Fruit fly (Drosophila melanogaster) whole organism, embryonic: ENCODE data around the gene Orct2.
A peak's percentile ranks its signal among the peaks of the same experiment; 100 is the strongest.

ENCODE experiments used
- BEAF-32 ChIP-seq: fragments of 200-800 bp; sonication (Bioruptor generic); optimal IDR thresholded peaks from 3 replicates; lab custom pipeline; 2017; ENCODE audit warnings: missing biosample characterization, missing genetic modification characterization, mild to moderate bottlenecking, moderate library complexity, missing genetic modification reagents
- CG10209 ChIP-seq: fragments of 200-800 bp; sonication (Bioruptor generic); optimal IDR thresholded peaks from 3 replicates; lab custom pipeline; 2017; ENCODE audit warnings: missing biosample characterization, mild to moderate bottlenecking, missing genetic modification characterization, missing genetic modification reagents
- CG10565 ChIP-seq: fragments of 200-800 bp; sonication (Bioruptor generic); optimal IDR thresholded peaks from 3 replicates; lab custom pipeline; 2016; ENCODE audit warnings: missing biosample characterization, mild to moderate bottlenecking, missing genetic modification characterization
- CG12744 ChIP-seq: fragments of 200-800 bp; sonication (Bioruptor generic); optimal IDR thresholded peaks from 2 replicates; lab custom pipeline; 2016; ENCODE audit warnings: missing biosample characterization, missing genetic modification characterization
- CG14441 ChIP-seq: fragments of 200-800 bp; sonication (Bioruptor generic); IDR thresholded peaks from 2 replicates; pipeline ENCODE4 v1.3.6; 2022; ENCODE audit warnings: missing biosample characterization, missing genetic modification characterization
- CG14710 ChIP-seq: fragments of 200-800 bp; sonication (Bioruptor generic); optimal IDR thresholded peaks from 3 replicates; lab custom pipeline; 2019; ENCODE audit warnings: missing biosample characterization, mild to moderate bottlenecking, missing genetic modification characterization, moderate library complexity
- CG15696 ChIP-seq: fragments of 200-800 bp; sonication (Bioruptor generic); optimal IDR thresholded peaks from 2 replicates; lab custom pipeline; 2019; ENCODE audit warnings: missing biosample characterization, mild to moderate bottlenecking, missing genetic modification characterization, moderate library complexity
- CG18011 ChIP-seq: fragments of 200-800 bp; sonication (Bioruptor generic); optimal IDR thresholded peaks from 2 replicates; lab custom pipeline; 2017; ENCODE audit warnings: missing biosample characterization, missing genetic modification characterization, mild to moderate bottlenecking, moderate library complexity, missing genotype
- CG2199 ChIP-seq: fragments of 200-800 bp; sonication (Bioruptor generic); IDR thresholded peaks from 3 replicates; pipeline ENCODE4 v1.3.6; 2022; ENCODE audit warnings: missing biosample characterization, missing genetic modification characterization
- CG3065 ChIP-seq: fragments of 200-800 bp; sonication (Bioruptor generic); optimal IDR thresholded peaks from 2 replicates; lab custom pipeline; 2016; ENCODE audit warnings: missing biosample characterization, missing genetic modification characterization
- CG33213 ChIP-seq: fragments of 200-800 bp; sonication (Bioruptor generic); optimal IDR thresholded peaks from 3 replicates; lab custom pipeline; 2016; ENCODE audit warnings: missing biosample characterization, missing genetic modification characterization
- CG33557 ChIP-seq: fragments of 200-800 bp; sonication (Bioruptor generic); optimal IDR thresholded peaks from 2 replicates; lab custom pipeline; 2019; ENCODE audit warnings: missing biosample characterization, mild to moderate bottlenecking, missing genetic modification characterization, moderate library complexity
- CG34422 ChIP-seq: fragments of 200-800 bp; sonication (Bioruptor generic); IDR thresholded peaks from 3 replicates; pipeline ENCODE4 v1.3.6; 2022; ENCODE audit warnings: missing biosample characterization, missing genetic modification characterization
- CG4282 ChIP-seq: fragments of 200-800 bp; sonication (Bioruptor generic); optimal IDR thresholded peaks from 2 replicates; lab custom pipeline; 2016; ENCODE audit warnings: missing biosample characterization, missing genetic modification characterization
- CG43689 ChIP-seq: fragments of 200-800 bp; sonication (Bioruptor generic); IDR thresholded peaks from 2 replicates; pipeline ENCODE4 v1.3.6; 2022; ENCODE audit warnings: missing biosample characterization, missing genetic modification characterization
- CG4424 ChIP-seq: fragments of 200-800 bp; sonication (Bioruptor generic); optimal IDR thresholded peaks from 3 replicates; lab custom pipeline; 2016; ENCODE audit warnings: missing biosample characterization, missing genetic modification characterization
- CG8089 ChIP-seq: fragments of 200-800 bp; sonication (Bioruptor generic); optimal IDR thresholded peaks from 3 replicates; lab custom pipeline; 2016; ENCODE audit warnings: missing biosample characterization, missing genetic modification characterization
- Doc2 ChIP-seq: fragments of 200-800 bp; sonication (Bioruptor generic); IDR thresholded peaks from 2 replicates; pipeline ENCODE4 v1.3.6; 2022; ENCODE audit warnings: missing biosample characterization, missing genetic modification characterization
- E2f2 ChIP-seq: fragments of 200-800 bp; sonication (Bioruptor generic); IDR thresholded peaks from 2 replicates; pipeline ENCODE4 v1.3.6; 2022; ENCODE audit warnings: missing biosample characterization, missing genetic modification characterization
- Ets97D ChIP-seq: fragments of 200-800 bp; sonication (Bioruptor generic); optimal IDR thresholded peaks from 3 replicates; lab custom pipeline; 2016; ENCODE audit warnings: missing biosample characterization, missing genetic modification characterization
- Hand ChIP-seq: fragments of 200-800 bp; sonication (Bioruptor generic); optimal IDR thresholded peaks from 2 replicates; lab custom pipeline; 2017; ENCODE audit warnings: mild to moderate bottlenecking, missing biosample characterization, missing genetic modification reagents, missing genetic modification characterization
- HmgD ChIP-seq: fragments of 200-800 bp; sonication (Bioruptor generic); optimal IDR thresholded peaks from 3 replicates; lab custom pipeline; 2016; ENCODE audit warnings: missing biosample characterization, missing genetic modification characterization
- Kr ChIP-seq: fragments of 200-800 bp; sonication (Bioruptor generic); optimal IDR thresholded peaks from 2 replicates; lab custom pipeline; 2017; ENCODE audit warnings: missing biosample characterization, mild to moderate bottlenecking, missing genetic modification characterization
- Lpt ChIP-seq: fragments of >200 bp; optimal IDR thresholded peaks from 2 replicates; lab custom pipeline; 2018; ENCODE audit warnings: missing biosample characterization, missing genetic modification characterization
- NK7.1 ChIP-seq: fragments of 200-800 bp; sonication (Bioruptor generic); optimal IDR thresholded peaks from 3 replicates; lab custom pipeline; 2016; ENCODE audit warnings: missing biosample characterization, missing genetic modification characterization
- Spps ChIP-seq: fragments of 200-800 bp; sonication (Bioruptor generic); optimal IDR thresholded peaks from 2 replicates; lab custom pipeline; 2018; ENCODE audit warnings: missing biosample characterization, mild to moderate bottlenecking, missing genetic modification characterization
- Sry-β ChIP-seq: fragments of 200-800 bp; sonication (Bioruptor generic); optimal IDR thresholded peaks from 2 replicates; lab custom pipeline; 2018; ENCODE audit warnings: missing biosample characterization, mild to moderate bottlenecking, missing genetic modification characterization, moderate library complexity
- Tbp ChIP-seq: fragments of >200 bp; optimal IDR thresholded peaks from 2 replicates; lab custom pipeline; 2018; ENCODE audit warnings: missing biosample characterization, missing genetic modification characterization
- YL-1 ChIP-seq: fragments of 200-800 bp; sonication (Bioruptor generic); optimal IDR thresholded peaks from 3 replicates; lab custom pipeline; 2017; ENCODE audit warnings: missing biosample characterization, mild to moderate bottlenecking, missing genetic modification characterization
- bigmax ChIP-seq: fragments of 200-800 bp; sonication (Bioruptor generic); optimal IDR thresholded peaks from 2 replicates; lab custom pipeline; 2018; ENCODE audit warnings: missing biosample characterization, mild to moderate bottlenecking, missing genetic modification characterization
- en ChIP-seq: fragments of 200-800 bp; sonication (Bioruptor generic); optimal IDR thresholded peaks from 2 replicates; lab custom pipeline; 2016; ENCODE audit warnings: missing biosample characterization, missing genetic modification characterization
- fd102C ChIP-seq: fragments of 200-800 bp; sonication (Bioruptor generic); optimal IDR thresholded peaks from 2 replicates; lab custom pipeline; 2018; ENCODE audit warnings: missing biosample characterization, mild to moderate bottlenecking, missing genetic modification characterization, moderate library complexity
- fd3F ChIP-seq: fragments of 200-800 bp; sonication (Bioruptor generic); optimal IDR thresholded peaks from 2 replicates; lab custom pipeline; 2018; ENCODE audit warnings: missing biosample characterization, mild to moderate bottlenecking, missing genetic modification characterization, moderate library complexity
- gcm ChIP-seq: fragments of 200-800 bp; sonication (Bioruptor generic); optimal IDR thresholded peaks from 2 replicates; lab custom pipeline; 2019; ENCODE audit warnings: missing biosample characterization, mild to moderate bottlenecking, missing genetic modification characterization, moderate library complexity
- grn ChIP-seq: fragments of 200-800 bp; sonication (Bioruptor generic); optimal IDR thresholded peaks from 3 replicates; lab custom pipeline; 2017; ENCODE audit warnings: missing biosample characterization, missing genetic modification characterization
- hkb ChIP-seq, 2 experiments: fragments of 200-800 bp in 1 of 2; fragments of >200 bp in 1 of 2; sonication (Bioruptor generic) in 1 of 2; IDR thresholded peaks in 1 of 2; optimal IDR thresholded peaks in 1 of 2; 2 replicates each; pipeline versions ENCODE4 v1.3.6 to Lab custom; 2017 to 2022; ENCODE audit warnings: missing biosample characterization in 1 of 2, missing genetic modification characterization in 1 of 2
- ind ChIP-seq: fragments of 200-800 bp; sonication (Bioruptor generic); optimal IDR thresholded peaks from 3 replicates; lab custom pipeline; 2016; ENCODE audit warnings: missing biosample characterization, missing genetic modification characterization
- inv ChIP-seq: fragments of 200-800 bp; sonication (Bioruptor generic); IDR thresholded peaks from 2 replicates; pipeline ENCODE4 v1.3.6; 2022; ENCODE audit warnings: missing biosample characterization, missing genetic modification characterization; ENCODE audit not compliant: partially characterized antibody
- kni ChIP-seq: fragments of 200-800 bp; sonication (Bioruptor generic); optimal IDR thresholded peaks from 3 replicates; lab custom pipeline; 2017; ENCODE audit warnings: mild to moderate bottlenecking, missing biosample characterization, missing genetic modification reagents, missing genetic modification characterization
- nau ChIP-seq: fragments of 200-800 bp; sonication (Bioruptor generic); optimal IDR thresholded peaks from 3 replicates; lab custom pipeline; 2017; ENCODE audit warnings: missing biosample characterization, mild to moderate bottlenecking, missing genetic modification characterization, missing genetic modification reagents
- oc ChIP-seq: fragments of 200-800 bp; sonication (Bioruptor generic); optimal IDR thresholded peaks from 2 replicates; lab custom pipeline; 2018; ENCODE audit warnings: missing biosample characterization, mild to moderate bottlenecking, missing genetic modification characterization, moderate library complexity
- prd ChIP-seq, 3 experiments: fragments of >200 bp in 2 of 3; fragments of 200-800 bp in 1 of 3; sonication (Bioruptor generic) in 1 of 3; optimal IDR thresholded peaks in 2 of 3; IDR thresholded peaks in 1 of 3; 2 replicates in 2 of 3; 3 replicates in 1 of 3; pipeline versions ENCODE4 v1.3.6 to Lab custom; 2017 to 2022; ENCODE audit warnings: missing biosample characterization in 1 of 3, missing genetic modification characterization in 1 of 3
- sc ChIP-seq, 3 experiments: fragments of >200 bp in 2 of 3; fragments of 200-800 bp in 1 of 3; sonication (Bioruptor generic) in 1 of 3; optimal IDR thresholded peaks; 2 replicates in 2 of 3; 3 replicates in 1 of 3; lab custom pipeline; 2017; ENCODE audit warnings: mild to moderate bottlenecking in 1 of 3, missing biosample characterization in 1 of 3, missing genetic modification characterization in 1 of 3, missing genetic modification reagents in 1 of 3
- scrt ChIP-seq: fragments of 200-800 bp; sonication (Bioruptor generic); optimal IDR thresholded peaks from 2 replicates; lab custom pipeline; 2018; ENCODE audit warnings: missing biosample characterization, mild to moderate bottlenecking, missing genetic modification characterization, moderate library complexity
- sr ChIP-seq: fragments of 200-800 bp; sonication (Bioruptor generic); IDR thresholded peaks from 3 replicates; pipeline ENCODE4 v1.3.6; 2022; ENCODE audit warnings: missing biosample characterization, missing genetic modification characterization
- tll ChIP-seq, 2 experiments: fragments of 200-800 bp in 1 of 2; fragments of >200 bp in 1 of 2; sonication (Bioruptor generic) in 1 of 2; optimal IDR thresholded peaks; 2 replicates each; lab custom pipeline; 2017 to 2019; ENCODE audit warnings: missing biosample characterization in 2 of 2, missing genetic modification characterization in 2 of 2, mild to moderate bottlenecking in 1 of 2, moderate library complexity in 1 of 2
- twi ChIP-seq: fragments of 200-800 bp; optimal IDR thresholded peaks from 2 replicates; lab custom pipeline; 2019; ENCODE audit warnings: missing biosample characterization, mild to moderate bottlenecking, missing genetic modification characterization, moderate library complexity
- unpg ChIP-seq: fragments of 200-800 bp; sonication (Bioruptor generic); optimal IDR thresholded peaks from 3 replicates; lab custom pipeline; 2018; ENCODE audit warnings: missing biosample characterization, mild to moderate bottlenecking, missing genetic modification characterization, moderate library complexity
- z ChIP-seq: fragments of 200-800 bp; sonication (Bioruptor generic); IDR thresholded peaks from 3 replicates; pipeline ENCODE4 v1.3.6; 2022; ENCODE audit warnings: missing biosample characterization, missing genetic modification characterization

Gene Orct2

dm6 chr3R:24270034-24270433, 2.8 kb upstream of the Orct2 start (continued):
- TF ChIP-seq inv (no peak), twi (tag; lab: Kevin White, UChicago) (peak; percentile 95), fd3F (GFP tag; lab: Kevin White, UChicago) (no peak), sr (GFP tag; lab: Robert Waterston, UW) (no peak), CG14441 (GFP tag; lab: Robert Waterston, UW) (no peak), unpg (GFP tag; lab: Kevin White, UChicago) (no peak), Hand (GFP tag; lab: Kevin White, UChicago) (no peak), CG43689 (GFP tag; lab: Robert Waterston, UW) (no peak), ind (GFP tag; lab: Kevin White, UChicago) (no peak), E2f2 (GFP tag; lab: Robert Waterston, UW) (no peak), Ets97D (no peak), kni (GFP tag; lab: Kevin White, UChicago) (peak; percentile 73), NK7.1 (no peak), CG33557 (GFP tag; lab: Kevin White, UChicago) (peak; percentile 58), CG2199 (no peak), CG14710 (tag; lab: Kevin White, UChicago) (peak; percentile 2), CG15696 (tag; lab: Kevin White, UChicago) (peak; percentile 75), BEAF-32 (GFP tag; lab: Kevin White, UChicago) (no peak), Doc2 (GFP tag; lab: Robert Waterston, UW) (no peak), scrt (GFP tag; lab: Kevin White, UChicago) (no peak), grn (GFP tag; lab: Kevin White, UChicago) (no peak), nau (no peak), CG4424 (no peak), sc (optimal IDR thresholded peaks at IDR 0.05; lab: Kevin White, UChicago) (no peak), sc (GFP tag; optimal IDR thresholded peaks at IDR 0.05; lab: Kevin White, UChicago) (no peak), CG4282 (no peak), en (no peak), z (GFP tag; lab: Robert Waterston, UW) (no peak), CG12744 (GFP tag; lab: Kevin White, UChicago) (no peak), CG10209 (peak; percentile 18), Kr (peak; percentile 44), gcm (GFP tag; lab: Kevin White, UChicago) (peak; percentile 42)

- TF ChIP-seq hkb (optimal IDR thresholded peaks at IDR 0.05; lab: Kevin White, UChicago) (peak; percentile 9), hkb (GFP tag; IDR thresholded peaks at IDR 0.05; lab: Robert Waterston, UW) (no peak), CG8089 (GFP tag; lab: Kevin White, UChicago) (no peak), HmgD (GFP tag; lab: Kevin White, UChicago) (no peak), CG10565 (GFP tag; lab: Kevin White, UChicago) (no peak), tll (GFP tag; optimal IDR thresholded peaks at IDR 0.05; lab: Kevin White, UChicago) (peak in 1 of 2 experiments; percentile 30), fd102C (no peak), CG12744 (GFP tag; lab: Kevin White, UChicago) (no peak)
Measured at dm6 chr3R:24270578-24270977, 2.3 kb upstream of the Orct2 start.

dm6 chr3R:24271071-24271470, 1.8 kb upstream of the Orct2 start, which contains the start of gene jar:
Gene jar, minus strand, starts transcription at chr3R:24271233.
- TF ChIP-seq Sry-β (GFP tag; lab: Kevin White, UChicago): peak; percentile 42
- TF ChIP-seq Tbp: no peak
- TF ChIP-seq CG33213 (GFP tag; lab: Kevin White, UChicago): peak; percentile 62
- TF ChIP-seq CG3065: no peak
- TF ChIP-seq YL-1 (GFP tag; lab: Kevin White, UChicago): peak; percentile 15
- TF ChIP-seq Lpt (GFP tag; lab: Kevin White, UChicago): no peak
- TF ChIP-seq prd (optimal IDR thresholded peaks at IDR 0.05; lab: Kevin White, UChicago): no peak
- TF ChIP-seq prd (GFP tag; IDR thresholded peaks at IDR 0.05; lab: Robert Waterston, UW): 0 out of 3 replicates have a peak, but pooled peaks have one; percentile 16
- TF ChIP-seq CG34422 (GFP tag; lab: Robert Waterston, UW): peak; percentile 79; the same call in 2 of the 3 replicates
- TF ChIP-seq bigmax (GFP tag; lab: Kevin White, UChicago): peak; percentile 50
- TF ChIP-seq oc (tag; lab: Kevin White, UChicago): peak; percentile 49
- TF ChIP-seq CG18011 (GFP tag; lab: Kevin White, UChicago): no peak
- TF ChIP-seq Spps: no peak
